Worm (Caenorhabditis elegans) whole organism, midembryonic: ENCODE measurements around the gene C39B10.7.

Experiments
- flt-1 ChIP-seq: fragments of 200-800 bp; sonication (Bioruptor generic); IDR thresholded peaks from 2 replicates; pipeline ENCODE4 v1.3.6; 2022; ENCODE audit warnings: missing genetic modification characterization, missing compliant biosample characterization
- klf-2 ChIP-seq: fragments of 200-800 bp; sonication (Bioruptor generic); conservative IDR thresholded peaks from 2 replicates; pipeline ENCODE4 v1.3.6; 2022; ENCODE audit warnings: missing genetic modification reagents, missing genetic modification characterization, missing compliant biosample characterization
- med-1 ChIP-seq: sonication (generic microtip); optimal IDR thresholded peaks from 2 replicates; lab custom pipeline; 2017; ENCODE audit warnings: missing genetic modification characterization, mild to moderate bottlenecking, missing compliant biosample characterization, antibody characterized with exemption, missing genetic modification reagents; ENCODE audit not compliant: insufficient read depth
- ztf-29 ChIP-seq: fragments of 200-800 bp; sonication (Bioruptor generic); IDR thresholded peaks from 2 replicates; pipeline ENCODE4 v1.3.6; 2022; ENCODE audit warnings: missing genetic modification reagents, missing genetic modification characterization, missing compliant biosample characterization

DNA sequence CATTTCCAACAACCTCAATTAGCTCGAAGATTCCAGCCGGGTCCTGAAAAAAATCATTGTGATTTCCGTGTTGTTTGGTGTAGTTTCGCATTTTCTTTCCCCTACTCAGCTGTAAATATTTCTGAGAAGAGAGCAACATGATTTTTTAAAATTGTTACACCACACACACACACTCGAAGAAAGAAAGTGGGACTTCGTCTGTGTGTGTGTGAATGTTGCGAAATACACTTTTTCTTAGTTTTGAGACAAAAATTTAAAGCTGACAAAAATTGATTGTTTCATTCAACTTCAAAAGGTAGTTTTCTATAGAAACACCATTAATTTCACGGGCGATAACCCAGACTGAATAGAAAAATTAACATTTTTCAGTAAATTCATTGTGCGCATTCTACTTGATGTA lies 48.6 kb upstream of the C39B10.7 start:
- TF ChIP-seq flt-1 (GFP tag; lab: Robert Waterston, UW) (no peak), ztf-29 (GFP tag; lab: Robert Waterston, UW) (no peak), klf-2 (GFP tag; lab: Robert Waterston, UW) (no peak), med-1 (GFP tag; lab: Kevin White, UChicago) (no peak)
